Worm (Caenorhabditis elegans): Measurements from ENCODE around the gene sqv-7.

ce11 chrII:7053649-7054048 lies 41.2 kb upstream of the sqv-7 start, which contains the start of gene ZK1127.4:
- TF ChIP-seq tag-97 (GFP tag; IDR thresholded peaks at IDR 0.05) (no peak), nhr-76 (tag; optimal IDR thresholded peaks at IDR 0.05) (no peak), daf-8 (GFP tag; IDR thresholded peaks at IDR 0.05) (no peak), ceh-28 (tag; optimal IDR thresholded peaks at IDR 0.05) (no peak), nhr-28 (tag; optimal IDR thresholded peaks at IDR 0.05) (no peak), dmd-6 (GFP tag; IDR thresholded peaks at IDR 0.05) (no peak), ceh-62 (tag; optimal IDR thresholded peaks at IDR 0.05) (no peak), hmg-1.1 (GFP tag; IDR thresholded peaks at IDR 0.05) (no peak), dpl-1 (GFP tag; optimal IDR thresholded peaks at IDR 0.05) (no peak), lin-13 (GFP tag; optimal IDR thresholded peaks at IDR 0.05) (no peak)

Data from whole organism, L4 larva.